Fruit fly (Drosophila melanogaster) whole organism, embryonic: ENCODE measurements around the gene caz.

Experiments used
- Asciz ChIP-seq: fragments of 200-800 bp; sonication (Bioruptor generic); optimal IDR thresholded peaks from 2 replicates; lab custom pipeline; 2017; ENCODE audit warnings: missing biosample characterization, mild to moderate bottlenecking, missing genetic modification characterization, missing genetic modification reagents
- Atf6 ChIP-seq: fragments of 200-800 bp; sonication (Bioruptor generic); IDR thresholded peaks from 2 replicates; pipeline ENCODE4 v1.3.6; 2022; ENCODE audit warnings: missing biosample characterization, missing genetic modification characterization
- BEAF-32 ChIP-seq: fragments of 200-800 bp; sonication (Bioruptor generic); optimal IDR thresholded peaks from 3 replicates; lab custom pipeline; 2017; ENCODE audit warnings: missing biosample characterization, missing genetic modification characterization, mild to moderate bottlenecking, moderate library complexity, missing genetic modification reagents
- CG10147 ChIP-seq: fragments of 200-800 bp; sonication (Bioruptor generic); optimal IDR thresholded peaks from 2 replicates; lab custom pipeline; 2019; ENCODE audit warnings: missing biosample characterization, mild to moderate bottlenecking, missing genetic modification characterization, moderate library complexity
- CG12104 ChIP-seq: fragments of 200-800 bp; sonication (Bioruptor generic); optimal IDR thresholded peaks from 3 replicates; lab custom pipeline; 2016; ENCODE audit warnings: missing biosample characterization, missing genetic modification characterization
- CG12155 ChIP-seq: fragments of 200-800 bp; sonication (Bioruptor generic); optimal IDR thresholded peaks from 3 replicates; lab custom pipeline; 2016; ENCODE audit warnings: missing biosample characterization, missing genetic modification characterization
- CG13424 ChIP-seq: fragments of 200-800 bp; sonication (Bioruptor generic); optimal IDR thresholded peaks from 2 replicates; lab custom pipeline; 2019; ENCODE audit warnings: missing biosample characterization, mild to moderate bottlenecking, missing genetic modification characterization, moderate library complexity
- CG14050 ChIP-seq: fragments of 200-800 bp; sonication (Bioruptor generic); IDR thresholded peaks from 3 replicates; pipeline ENCODE4 v1.3.6; 2022; ENCODE audit warnings: missing biosample characterization, missing genetic modification characterization
- CG15269 ChIP-seq: fragments of 200-800 bp; sonication (Bioruptor generic); optimal IDR thresholded peaks from 2 replicates; lab custom pipeline; 2018; ENCODE audit warnings: missing biosample characterization, mild to moderate bottlenecking, missing genetic modification characterization, moderate library complexity
- CG15479 ChIP-seq: fragments of 200-800 bp; sonication (Bioruptor generic); optimal IDR thresholded peaks from 3 replicates; lab custom pipeline; 2019; ENCODE audit warnings: missing biosample characterization, mild to moderate bottlenecking, missing genetic modification characterization, moderate library complexity
- CG16813 ChIP-seq: fragments of 200-800 bp; sonication (Bioruptor generic); IDR thresholded peaks from 3 replicates; pipeline ENCODE4 v1.3.6; 2022; ENCODE audit warnings: missing biosample characterization, missing genetic modification characterization; ENCODE audit not compliant: partially characterized antibody
- CG16815 ChIP-seq: fragments of 200-800 bp; sonication (Bioruptor generic); optimal IDR thresholded peaks from 3 replicates; lab custom pipeline; 2017; ENCODE audit warnings: missing biosample characterization, mild to moderate bottlenecking, missing genetic modification characterization
- CG17361 ChIP-seq: fragments of 200-800 bp; sonication (Bioruptor generic); IDR thresholded peaks from 3 replicates; pipeline ENCODE4 v1.3.6; 2022; ENCODE audit warnings: missing biosample characterization, missing genetic modification characterization
- CG2202 ChIP-seq: fragments of 200-800 bp; sonication (Bioruptor generic); optimal IDR thresholded peaks from 2 replicates; lab custom pipeline; 2018; ENCODE audit warnings: missing biosample characterization, mild to moderate bottlenecking, missing genetic modification characterization
- CG31365 ChIP-seq: fragments of 200-800 bp; sonication (Bioruptor generic); optimal IDR thresholded peaks from 2 replicates; lab custom pipeline; 2018; ENCODE audit warnings: missing biosample characterization, mild to moderate bottlenecking, missing genetic modification characterization
- CG34376 ChIP-seq: fragments of 200-800 bp; sonication (Bioruptor generic); optimal IDR thresholded peaks from 2 replicates; lab custom pipeline; 2018; ENCODE audit warnings: missing biosample characterization, mild to moderate bottlenecking, missing genetic modification characterization
- CG34422 ChIP-seq: fragments of 200-800 bp; sonication (Bioruptor generic); IDR thresholded peaks from 3 replicates; pipeline ENCODE4 v1.3.6; 2022; ENCODE audit warnings: missing biosample characterization, missing genetic modification characterization
- CG6254 ChIP-seq: fragments of 200-800 bp; sonication (Bioruptor generic); optimal IDR thresholded peaks from 3 replicates; lab custom pipeline; 2017; ENCODE audit warnings: mild to moderate bottlenecking, missing biosample characterization, missing genetic modification reagents, missing genetic modification characterization
- CG7928 ChIP-seq: fragments of 200-800 bp; sonication (Bioruptor generic); optimal IDR thresholded peaks from 2 replicates; lab custom pipeline; 2017; ENCODE audit warnings: missing biosample characterization, mild to moderate bottlenecking, missing genetic modification characterization
- CG9727 ChIP-seq: fragments of 200-800 bp; sonication (Bioruptor generic); optimal IDR thresholded peaks from 3 replicates; lab custom pipeline; 2017; ENCODE audit warnings: missing biosample characterization, mild to moderate bottlenecking, missing genetic modification characterization
- CrebB ChIP-seq: fragments of 200-800 bp; sonication (Bioruptor generic); optimal IDR thresholded peaks from 3 replicates; lab custom pipeline; 2018; ENCODE audit warnings: missing biosample characterization, mild to moderate bottlenecking, missing genetic modification characterization
- D ChIP-seq, 2 experiments: fragments of 200-800 bp in 1 of 2; fragments of >200 bp in 1 of 2; sonication (Bioruptor generic) in 1 of 2; optimal IDR thresholded peaks; 2 replicates in 1 of 2; 3 replicates in 1 of 2; lab custom pipeline; 2017; ENCODE audit warnings: mild to moderate bottlenecking in 1 of 2, missing biosample characterization in 1 of 2, missing genetic modification characterization in 1 of 2, missing genetic modification reagents in 1 of 2
- Dll ChIP-seq: fragments of 200-800 bp; sonication (Bioruptor generic); IDR thresholded peaks from 4 replicates; pipeline ENCODE4 v1.3.6; 2022; ENCODE audit warnings: missing biosample characterization, missing genetic modification characterization; ENCODE audit not compliant: partially characterized antibody
- Doc3 ChIP-seq: fragments of 200-800 bp; sonication (Bioruptor generic); IDR thresholded peaks from 3 replicates; pipeline ENCODE4 v1.3.6; 2022; ENCODE audit warnings: missing biosample characterization, missing genetic modification characterization; ENCODE audit not compliant: partially characterized antibody
- Dref ChIP-seq: fragments of 200-800 bp; sonication (Bioruptor generic); IDR thresholded peaks from 2 replicates; pipeline ENCODE4 v1.3.6; 2022; ENCODE audit warnings: missing biosample characterization, missing genetic modification characterization
- MBD-R2 ChIP-seq: fragments of 200-800 bp; sonication (Bioruptor generic); IDR thresholded peaks from 2 replicates; pipeline ENCODE4 v1.3.6; 2022; ENCODE audit warnings: missing biosample characterization, missing genetic modification characterization
- NC2α ChIP-seq: fragments of 200-800 bp; sonication (Bioruptor generic); optimal IDR thresholded peaks from 2 replicates; lab custom pipeline; 2016; ENCODE audit warnings: missing biosample characterization, missing genetic modification characterization
- NfI ChIP-seq: fragments of 200-800 bp; sonication (Bioruptor generic); optimal IDR thresholded peaks from 3 replicates; lab custom pipeline; 2018; ENCODE audit warnings: missing biosample characterization, mild to moderate bottlenecking, missing genetic modification characterization, moderate library complexity
- Rx ChIP-seq: fragments of 200-800 bp; sonication (Bioruptor generic); IDR thresholded peaks from 2 replicates; pipeline ENCODE4 v1.3.6; 2022; ENCODE audit warnings: missing biosample characterization, missing genetic modification characterization
- YL-1 ChIP-seq: fragments of 200-800 bp; sonication (Bioruptor generic); optimal IDR thresholded peaks from 3 replicates; lab custom pipeline; 2017; ENCODE audit warnings: missing biosample characterization, mild to moderate bottlenecking, missing genetic modification characterization
- bcd ChIP-seq: fragments of 200-800 bp; sonication (Bioruptor generic); optimal IDR thresholded peaks from 2 replicates; lab custom pipeline; 2017; ENCODE audit warnings: missing biosample characterization, mild to moderate bottlenecking, missing genetic modification characterization
- inv ChIP-seq: fragments of 200-800 bp; sonication (Bioruptor generic); IDR thresholded peaks from 2 replicates; pipeline ENCODE4 v1.3.6; 2022; ENCODE audit warnings: missing biosample characterization, missing genetic modification characterization; ENCODE audit not compliant: partially characterized antibody
- nau ChIP-seq: fragments of 200-800 bp; sonication (Bioruptor generic); optimal IDR thresholded peaks from 3 replicates; lab custom pipeline; 2017; ENCODE audit warnings: missing biosample characterization, mild to moderate bottlenecking, missing genetic modification characterization, missing genetic modification reagents
- prd ChIP-seq, 3 experiments: fragments of >200 bp in 2 of 3; fragments of 200-800 bp in 1 of 3; sonication (Bioruptor generic) in 1 of 3; optimal IDR thresholded peaks in 2 of 3; IDR thresholded peaks in 1 of 3; 2 replicates in 2 of 3; 3 replicates in 1 of 3; pipeline versions ENCODE4 v1.3.6 to Lab custom; 2017 to 2022; ENCODE audit warnings: missing biosample characterization in 1 of 3, missing genetic modification characterization in 1 of 3
- pzg ChIP-seq: fragments of 200-800 bp; sonication (Bioruptor generic); optimal IDR thresholded peaks from 3 replicates; lab custom pipeline; 2018; ENCODE audit warnings: missing biosample characterization, mild to moderate bottlenecking, missing genetic modification characterization, moderate library complexity
- sens ChIP-seq: fragments of 200-800 bp; sonication (Bioruptor generic); peaks from one replicate; lab custom pipeline; 2016; ENCODE audit warnings: missing biosample characterization, missing genetic modification characterization
- stwl ChIP-seq: fragments of 200-800 bp; sonication (Bioruptor generic); optimal IDR thresholded peaks from 3 replicates; lab custom pipeline; 2018; ENCODE audit warnings: missing biosample characterization, mild to moderate bottlenecking, missing genetic modification characterization, moderate library complexity
- tll ChIP-seq, 2 experiments: fragments of 200-800 bp in 1 of 2; fragments of >200 bp in 1 of 2; sonication (Bioruptor generic) in 1 of 2; optimal IDR thresholded peaks; 2 replicates each; lab custom pipeline; 2017 to 2019; ENCODE audit warnings: missing biosample characterization in 2 of 2, missing genetic modification characterization in 2 of 2, mild to moderate bottlenecking in 1 of 2, moderate library complexity in 1 of 2
- vfl ChIP-seq: fragments of 200-800 bp; sonication (Bioruptor generic); optimal IDR thresholded peaks from 2 replicates; lab custom pipeline; 2016; ENCODE audit warnings: missing biosample characterization, missing genetic modification characterization
- wor ChIP-seq: fragments of 200-800 bp; sonication (Bioruptor generic); IDR thresholded peaks from 2 replicates; pipeline ENCODE4 v1.3.6; 2022; ENCODE audit warnings: missing biosample characterization, missing genetic modification characterization
- zen ChIP-seq: fragments of 200-800 bp; sonication (Bioruptor generic); optimal IDR thresholded peaks from 3 replicates; lab custom pipeline; 2018; ENCODE audit warnings: missing biosample characterization, mild to moderate bottlenecking, missing genetic modification characterization, moderate library complexity

The caz gene

dm6 chrX:16288492-16288964, at the start of gene caz, which contains the start of gene CG32576 (continued):
- TF ChIP-seq CG12104 (GFP tag; lab: Kevin White, UChicago) = peak; percentile 24
- no peak for TF ChIP-seq CG16815 (GFP tag; lab: Kevin White, UChicago)
- TF ChIP-seq Dref = peak; percentile 64
- TF ChIP-seq CrebB (tag; lab: Kevin White, UChicago) = no peak
- TF ChIP-seq CG2202 = peak; percentile 5
- no peak for TF ChIP-seq wor (GFP tag; lab: Robert Waterston, UW)
- peak; percentile 77 for TF ChIP-seq Dll (GFP tag; lab: Robert Waterston, UW)
- peak; percentile 84 for TF ChIP-seq YL-1 (GFP tag; lab: Kevin White, UChicago)
- TF ChIP-seq NC2α = no peak
- peak; percentile 80 for TF ChIP-seq BEAF-32
- TF ChIP-seq prd (optimal IDR thresholded peaks at IDR 0.05; lab: Kevin White, UChicago) = no peak
- peak; percentile 42; the same call in 1 of the 3 replicates for TF ChIP-seq prd (GFP tag; IDR thresholded peaks at IDR 0.05; lab: Robert Waterston, UW)
- peak; percentile 16 for TF ChIP-seq CG34376 (GFP tag; lab: Kevin White, UChicago)
- peak; percentile 67; the same call in 1 of the 2 replicates for TF ChIP-seq inv
- TF ChIP-seq CG31365 (tag; lab: Kevin White, UChicago) = no peak
- peak; percentile 15 for TF ChIP-seq vfl (GFP tag; lab: Kevin White, UChicago)
- TF ChIP-seq CG16813 = peak; percentile 64
- peak; percentile 59 for TF ChIP-seq CG13424 (tag; lab: Kevin White, UChicago)
- TF ChIP-seq CG9727 (GFP tag; lab: Kevin White, UChicago) = peak; percentile 26
- TF ChIP-seq CG15269 (tag; lab: Kevin White, UChicago) = peak; percentile 22
- TF ChIP-seq Asciz = no peak
- 0 out of 3 replicates have a peak, but pooled peaks have one; percentile 9 for TF ChIP-seq CG34422 (GFP tag; lab: Robert Waterston, UW)
- peak; percentile 73 for TF ChIP-seq MBD-R2 (GFP tag; lab: Robert Waterston, UW)
- TF ChIP-seq Doc3 (GFP tag; lab: Robert Waterston, UW) = peak; percentile 66; the same call in 2 of the 3 replicates
- TF ChIP-seq NfI (GFP tag; lab: Kevin White, UChicago) = peak; percentile 40
- peak; percentile 70; the same call in 2 of the 3 replicates for TF ChIP-seq CG17361 (GFP tag; lab: Robert Waterston, UW)
- TF ChIP-seq stwl (tag; lab: Kevin White, UChicago) = peak; percentile 83
- TF ChIP-seq sens (GFP tag; lab: Kevin White, UChicago) = peak; percentile 66
- no peak for TF ChIP-seq bcd
- TF ChIP-seq Rx (GFP tag; lab: Robert Waterston, UW) = no peak
- no peak for TF ChIP-seq nau (GFP tag; lab: Kevin White, UChicago)
- TF ChIP-seq CG10147 (GFP tag; lab: Kevin White, UChicago) = peak; percentile 22
- TF ChIP-seq Atf6 (GFP tag; lab: Robert Waterston, UW) = no peak
- TF ChIP-seq CG7928 = peak; percentile 95
- no peak for TF ChIP-seq CG14050 (GFP tag; lab: Robert Waterston, UW)
- peak; percentile 3 for TF ChIP-seq CG6254
- TF ChIP-seq pzg (GFP tag; lab: Kevin White, UChicago) = peak; percentile 67
- peak; percentile 37 for TF ChIP-seq CG12155

- TF ChIP-seq CG15479 (GFP tag; lab: Kevin White, UChicago) = peak; percentile 53
- TF ChIP-seq zen (tag; lab: Kevin White, UChicago) = peak; percentile 74
- TF ChIP-seq tll (GFP tag; optimal IDR thresholded peaks at IDR 0.05; lab: Kevin White, UChicago) = peak in 1 of 2 experiments; percentile 65
- peak; percentile 97 for TF ChIP-seq D (optimal IDR thresholded peaks at IDR 0.05; lab: Kevin White, UChicago)
- TF ChIP-seq D (GFP tag; optimal IDR thresholded peaks at IDR 0.05; lab: Kevin White, UChicago) = no peak
- no peak for TF ChIP-seq Atf6 (GFP tag; lab: Robert Waterston, UW)
These were observed 46.7 kb upstream of the caz start for dm6 chrX:16241831-16242451.
